Worm (Caenorhabditis elegans): ENCODE results near the gene ZC513.14.

DNA sequence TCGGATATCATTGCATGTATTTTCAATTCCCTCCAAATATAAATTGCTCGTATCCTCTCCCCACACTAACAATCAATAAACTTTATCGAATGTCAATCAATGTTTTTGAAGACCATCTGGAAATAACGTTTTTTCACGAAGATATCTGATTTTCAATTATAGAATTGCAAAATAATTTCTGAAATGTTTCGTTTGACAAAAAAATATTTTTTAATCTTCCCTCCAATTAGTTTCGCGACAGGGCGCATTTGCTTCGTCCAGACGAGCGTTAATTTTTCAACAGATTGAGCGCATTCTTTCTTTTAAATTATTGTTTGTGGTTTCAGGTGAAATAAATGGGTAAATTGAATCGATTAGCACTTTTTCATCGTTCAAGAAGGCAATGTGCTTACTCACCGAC lies 4.7 kb downstream of the ZC513.14 start, which contains the start of gene vars-1:
- TF ChIP-seq him-1 (tag; optimal IDR thresholded peaks at IDR 0.05): no peak
- no peak for TF ChIP-seq dao-5 (tag; optimal IDR thresholded peaks at IDR 0.05)
